Worm (Caenorhabditis elegans): ENCODE data around the gene str-134.

DNA sequence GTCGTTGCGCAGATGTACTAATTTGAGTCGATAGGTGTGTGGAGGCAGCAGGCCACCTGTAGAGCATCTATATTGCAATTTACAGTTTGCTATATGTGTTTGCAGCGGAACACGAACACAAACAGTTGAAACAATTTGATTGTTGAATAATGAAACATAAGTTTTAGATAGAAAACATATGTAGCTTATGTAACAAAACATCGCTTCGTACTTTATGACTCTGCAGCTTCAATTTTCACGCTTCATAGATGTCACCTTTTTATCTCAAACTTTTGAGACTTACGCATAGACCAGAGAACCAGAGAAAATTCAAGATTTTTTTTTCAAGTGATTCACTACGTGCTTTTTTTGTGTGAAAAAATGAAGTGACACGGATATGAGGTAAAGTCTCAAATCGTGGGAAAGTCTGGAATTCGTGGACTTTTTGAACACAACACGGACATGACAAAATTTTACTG, 19.5 kb upstream of the str-134 start, which contains the start of gene fbxb-72:
- TF ChIP-seq dmd-4 (tag; optimal IDR thresholded peaks at IDR 0.05) (no peak), ama-1 (optimal IDR thresholded peaks at IDR 0.05) (peak; percentile 98), ztf-4 (tag; optimal IDR thresholded peaks at IDR 0.05) (peak; percentile 89), zag-1 (tag; optimal IDR thresholded peaks at IDR 0.05) (no peak), nhr-77 (tag; optimal IDR thresholded peaks at IDR 0.05) (no peak), lin-13 (GFP tag; optimal IDR thresholded peaks at IDR 0.05) (peak; percentile 53)

All from whole organism, L2 larva.